Worm (Caenorhabditis elegans): ENCODE results near the gene C25F6.8.

ce11 chrX:5478875-5479274 lies 30.8 kb downstream of the C25F6.8 start:
- TF ChIP-seq nhr-11 (tag; optimal IDR thresholded peaks at IDR 0.05) (no peak), pros-1 (tag; optimal IDR thresholded peaks at IDR 0.05) (no peak), ttx-3 (tag; optimal IDR thresholded peaks at IDR 0.05) (no peak), K09A11.1 (tag; optimal IDR thresholded peaks at IDR 0.05; ENCODE audit: insufficient read depth) (no peak), ahr-1 (tag; optimal IDR thresholded peaks at IDR 0.05) (no peak), unc-55 (GFP tag; optimal IDR thresholded peaks at IDR 0.05) (no peak), ets-4 (tag; optimal IDR thresholded peaks at IDR 0.05) (no peak), lin-11 (tag; optimal IDR thresholded peaks at IDR 0.05) (no peak)
